Worm (Caenorhabditis elegans): Measurements from ENCODE around the gene C41H7.2.

The C41H7.2 gene

DNA sequence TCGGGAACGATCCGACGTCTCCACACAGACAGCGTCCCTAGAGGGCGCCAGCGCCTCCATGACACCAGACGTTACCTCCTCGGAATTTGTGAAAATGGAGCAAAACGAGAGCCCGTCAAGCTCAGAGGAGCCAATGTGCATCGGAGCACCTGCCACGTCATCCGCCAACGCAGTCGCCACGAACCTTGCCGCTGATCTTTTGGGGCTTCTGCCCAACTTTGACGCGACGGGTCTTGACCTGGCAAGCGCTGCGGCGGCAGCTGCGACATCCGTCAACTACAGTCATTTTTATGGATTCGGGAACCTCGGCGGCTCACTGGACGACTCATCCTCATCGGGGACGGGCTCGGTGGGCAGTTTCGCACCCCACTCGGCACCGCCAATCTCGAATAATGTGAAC is 29.2 kb upstream of the C41H7.2 start:
- no peak for TF ChIP-seq rbr-2 (tag; optimal IDR thresholded peaks at IDR 0.05)
- TF ChIP-seq Y48G9A.11 (GFP tag; IDR thresholded peaks at IDR 0.05), result no peak
- TF ChIP-seq tag-97 (GFP tag; IDR thresholded peaks at IDR 0.05), result no peak
- TF ChIP-seq ctbp-1 (GFP tag; IDR thresholded peaks at IDR 0.05), result no peak
- peak; percentile 91 for TF ChIP-seq set-16 (GFP tag; IDR thresholded peaks at IDR 0.05)
- TF ChIP-seq dmd-8 (GFP tag; IDR thresholded peaks at IDR 0.05), result no peak
- TF ChIP-seq daf-12 (tag; optimal IDR thresholded peaks at IDR 0.05), result no peak
- TF ChIP-seq nhr-25 (tag; optimal IDR thresholded peaks at IDR 0.05; ENCODE audit: borderline replicate concordance, insufficient read depth), result no peak
- no peak for TF ChIP-seq hlh-30 (tag; optimal IDR thresholded peaks at IDR 0.05; ENCODE audit: insufficient read depth)
- TF ChIP-seq zip-11 (GFP tag; IDR thresholded peaks at IDR 0.05), result no peak
- no peak for TF ChIP-seq zag-1 (tag; optimal IDR thresholded peaks at IDR 0.05)
- TF ChIP-seq aha-1 (tag), result peak; percentile 16
- TF ChIP-seq ama-1 (optimal IDR thresholded peaks at IDR 0.05), result no peak
- no peak for TF ChIP-seq R02D3.7 (tag; optimal IDR thresholded peaks at IDR 0.05)
- TF ChIP-seq Y5F2A.4 (GFP tag; optimal IDR thresholded peaks at IDR 0.05), result no peak
- no peak for TF ChIP-seq attf-4 (tag; optimal IDR thresholded peaks at IDR 0.05)
- TF ChIP-seq nhr-28 (tag; optimal IDR thresholded peaks at IDR 0.05), result no peak
- TF ChIP-seq spr-1 (tag; optimal IDR thresholded peaks at IDR 0.05), result no peak
- TF ChIP-seq dmd-9 (GFP tag; IDR thresholded peaks at IDR 0.05), result no peak
- no peak for TF ChIP-seq ceh-82 (tag; optimal IDR thresholded peaks at IDR 0.05)
- no peak for TF ChIP-seq nhr-77 (tag; optimal IDR thresholded peaks at IDR 0.05)
- TF ChIP-seq mdl-1 (tag; optimal IDR thresholded peaks at IDR 0.05), result no peak
- TF ChIP-seq sdz-12 (GFP tag; optimal IDR thresholded peaks at IDR 0.05), result peak; percentile 16
- no peak for TF ChIP-seq lin-38 (GFP tag; IDR thresholded peaks at IDR 0.05)
- TF ChIP-seq vab-7 (GFP tag; IDR thresholded peaks at IDR 0.05), result no peak
- TF ChIP-seq D1046.2 (GFP tag; IDR thresholded peaks at IDR 0.05), result no peak
- no peak for TF ChIP-seq daf-8 (GFP tag; IDR thresholded peaks at IDR 0.05)

DNA sequence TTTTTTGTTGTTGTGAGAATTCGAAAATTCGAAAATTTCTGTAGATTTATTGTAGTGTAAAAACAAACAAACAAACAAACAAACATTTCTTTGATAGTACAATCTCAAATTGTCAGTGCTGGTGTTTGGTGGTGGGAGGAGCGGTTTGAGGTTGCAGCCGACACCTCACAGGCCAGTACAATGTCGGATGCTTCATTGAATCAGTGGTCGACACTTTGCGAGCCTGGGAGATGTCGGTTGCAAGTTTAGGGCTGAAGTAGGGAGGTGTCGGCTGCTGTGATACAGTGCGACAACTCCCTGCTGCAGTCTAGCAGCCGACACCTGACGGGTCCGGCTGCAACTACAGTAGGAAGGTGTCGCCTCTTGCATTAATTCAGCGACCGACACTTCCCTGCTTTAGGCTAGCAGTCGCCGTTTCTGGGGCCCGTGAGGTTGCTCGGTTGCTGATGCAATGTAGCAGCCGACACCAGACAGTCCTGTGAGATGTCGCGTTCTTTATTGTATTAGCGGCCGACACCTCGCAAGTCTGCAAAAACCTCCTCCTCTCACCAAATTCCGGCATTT is 28.6 kb upstream of the C41H7.2 start:
- TF ChIP-seq set-16 (GFP tag; IDR thresholded peaks at IDR 0.05) (peak; percentile 61), lin-15B (tag; optimal IDR thresholded peaks at IDR 0.05) (no peak), aha-1 (tag) (peak; percentile 9), lin-13 (GFP tag; optimal IDR thresholded peaks at IDR 0.05) (peak; percentile 37), nhr-76 (tag; optimal IDR thresholded peaks at IDR 0.05) (no peak), tra-1 (GFP tag; IDR thresholded peaks at IDR 0.05) (0 out of 2 replicates have a peak, but pooled peaks have one; percentile 16), lin-38 (GFP tag; IDR thresholded peaks at IDR 0.05) (0 out of 2 replicates have a peak, but pooled peaks have one; percentile 9), lsy-2 (tag; optimal IDR thresholded peaks at IDR 0.05) (peak in 1 of 2 experiments; percentile 1), dmd-8 (GFP tag; IDR thresholded peaks at IDR 0.05) (peak; percentile 36; the same call in 1 of the 2 replicates)

DNA sequence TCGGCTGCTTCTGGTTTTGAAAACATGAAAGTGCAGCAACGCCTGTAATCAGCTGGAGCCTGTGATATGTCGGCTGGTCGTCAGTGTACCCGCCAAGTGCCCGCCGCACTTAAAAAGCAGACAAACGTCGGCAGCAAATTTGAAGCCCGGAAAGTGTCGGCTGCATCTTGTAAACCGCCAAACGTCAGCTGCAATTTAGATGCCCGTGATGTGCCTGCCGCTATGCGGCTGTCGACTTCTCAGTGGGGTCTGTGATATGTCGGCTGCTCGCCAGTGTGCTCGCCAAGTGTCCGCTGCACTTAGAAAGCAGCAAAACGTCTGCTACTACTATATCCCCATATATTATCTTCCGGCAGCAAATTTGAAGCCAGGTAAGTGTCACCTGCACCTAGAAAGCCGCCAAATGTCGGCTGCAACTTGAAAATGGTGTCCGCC is 27.5 kb upstream of the C41H7.2 start:
- no peak for TF ChIP-seq T26A8.4 (GFP tag; IDR thresholded peaks at IDR 0.05)
- 0 out of 2 replicates have a peak, but pooled peaks have one; percentile 52 for TF ChIP-seq snpc-1.2 (GFP tag; IDR thresholded peaks at IDR 0.05)
- TF ChIP-seq zfp-3 (GFP tag; conservative IDR thresholded peaks at IDR 0.05), result 0 out of 2 replicates have a peak, but pooled peaks have one; percentile 53
- TF ChIP-seq nhr-10 (tag; optimal IDR thresholded peaks at IDR 0.05), result no peak
- TF ChIP-seq nhr-111 (GFP tag; optimal IDR thresholded peaks at IDR 0.05), result peak; percentile 12
- no peak for TF ChIP-seq F10B5.3 (tag; optimal IDR thresholded peaks at IDR 0.05)
- no peak for TF ChIP-seq nhr-102 (tag; optimal IDR thresholded peaks at IDR 0.05)
- no peak for TF ChIP-seq D1046.2 (GFP tag; IDR thresholded peaks at IDR 0.05)
- no peak for TF ChIP-seq unc-130 (GFP tag; optimal IDR thresholded peaks at IDR 0.05)
- peak; percentile 4 for TF ChIP-seq mes-2 (tag; optimal IDR thresholded peaks at IDR 0.05; ENCODE audit: poor library complexity, severe bottlenecking)
- no peak for TF ChIP-seq lin-29 (GFP tag; IDR thresholded peaks at IDR 0.05)
- no peak for TF ChIP-seq Y5F2A.4 (GFP tag; optimal IDR thresholded peaks at IDR 0.05)
- no peak for TF ChIP-seq saeg-2 (GFP tag; IDR thresholded peaks at IDR 0.05)
- no peak for TF ChIP-seq lir-3 (tag; optimal IDR thresholded peaks at IDR 0.05)
- peak; percentile 72 for TF ChIP-seq aha-1 (tag)
- TF ChIP-seq tag-97 (GFP tag; IDR thresholded peaks at IDR 0.05), result no peak
- 0 out of 2 replicates have a peak, but pooled peaks have one; percentile 17 for TF ChIP-seq php-3 (GFP tag; IDR thresholded peaks at IDR 0.05)
- no peak for TF ChIP-seq ZK337.2 (GFP tag; IDR thresholded peaks at IDR 0.05)
- TF ChIP-seq snpc-4 (tag; optimal IDR thresholded peaks at IDR 0.05), result peak; percentile 46
- TF ChIP-seq lin-38 (GFP tag; IDR thresholded peaks at IDR 0.05), result 0 out of 2 replicates have a peak, but pooled peaks have one; percentile 5
- 0 out of 4 replicates have a peak, but pooled peaks of 1 of the 2 experiments have one; percentile 57 for TF ChIP-seq madf-5 (GFP tag; IDR thresholded peaks at IDR 0.05)
- no peak for TF ChIP-seq nhr-77 (tag; optimal IDR thresholded peaks at IDR 0.05)
- peak; percentile 59 for TF ChIP-seq set-16 (GFP tag; IDR thresholded peaks at IDR 0.05)
- no peak for TF ChIP-seq vab-7 (GFP tag; IDR thresholded peaks at IDR 0.05)

Measured in whole organism, L4 larva.